Fruit fly (Drosophila melanogaster) whole organism: ENCODE measurements around the gene CG32708.

ENCODE experiments used
- CG8478 ChIP-seq: fragments of >200 bp; optimal IDR thresholded peaks from 2 replicates; lab custom pipeline; 2018; ENCODE audit warnings: inconsistent platforms
- Dll ChIP-seq: fragments of >200 bp; optimal IDR thresholded peaks from 2 replicates; lab custom pipeline; 2017
- EcR ChIP-seq, 2 experiments: fragments of >200 bp; optimal IDR thresholded peaks; 2 replicates each; lab custom pipeline; 2017; ENCODE audit warnings: missing biosample characterization in 2 of 2, missing genetic modification characterization in 2 of 2, missing genetic modification reagents in 2 of 2
- pan ChIP-seq: fragments of >200 bp; optimal IDR thresholded peaks from 2 replicates; lab custom pipeline; 2017
- psq ChIP-seq: fragments of >200 bp; optimal IDR thresholded peaks from 2 replicates; lab custom pipeline; 2017
- usp ChIP-seq: fragments of >200 bp; optimal IDR thresholded peaks from 2 replicates; lab custom pipeline; 2017; ENCODE audit warnings: missing biosample characterization, missing genetic modification characterization, mixed read lengths

- TF ChIP-seq psq (no peak), usp (GFP tag; lab: Kevin White, UChicago) (no peak), EcR (GFP tag; optimal IDR thresholded peaks at IDR 0.05; lab: Kevin White, UChicago) (no peak), Dll (lab: Kevin White, UChicago) (no peak), CG8478 (lab: Kevin White, UChicago) (no peak), pan (no peak)
These were observed 25.7 kb upstream of the CG32708 start for dm6 chrX:9060078-9060477.
